Fruit fly (Drosophila melanogaster) whole organism, embryonic: ENCODE data around the gene Nse4.
A peak's percentile ranks its signal among the peaks of the same experiment; 100 is the strongest.

Experiments used
- CG11504 ChIP-seq: fragments of 200-800 bp; sonication (Bioruptor generic); optimal IDR thresholded peaks from 3 replicates; lab custom pipeline; 2019; ENCODE audit warnings: missing biosample characterization, mild to moderate bottlenecking, missing genetic modification characterization, moderate library complexity
- CG11560 ChIP-seq: fragments of 200-800 bp; sonication (Bioruptor generic); IDR thresholded peaks from 3 replicates; pipeline ENCODE4 v1.3.6; 2022; ENCODE audit warnings: missing biosample characterization, missing genetic modification characterization
- CG11696 ChIP-seq: fragments of 200-800 bp; sonication (Bioruptor generic); IDR thresholded peaks from 2 replicates; pipeline ENCODE4 v1.3.6; 2022; ENCODE audit warnings: missing biosample characterization, missing genetic modification characterization
- CG11723 ChIP-seq: fragments of 200-800 bp; sonication (Bioruptor generic); optimal IDR thresholded peaks from 2 replicates; lab custom pipeline; 2017; ENCODE audit warnings: missing biosample characterization, mild to moderate bottlenecking, missing genetic modification characterization
- CG12299 ChIP-seq: fragments of 200-800 bp; sonication (Bioruptor generic); optimal IDR thresholded peaks from 2 replicates; lab custom pipeline; 2018; ENCODE audit warnings: missing biosample characterization, mild to moderate bottlenecking, missing genetic modification characterization
- CG13296 ChIP-seq: fragments of 200-800 bp; sonication (Bioruptor generic); optimal IDR thresholded peaks from 3 replicates; lab custom pipeline; 2018; ENCODE audit warnings: missing biosample characterization, mild to moderate bottlenecking, missing genetic modification characterization
- CG14667 ChIP-seq: fragments of 200-800 bp; sonication (Bioruptor generic); IDR thresholded peaks from 2 replicates; pipeline ENCODE4 v1.3.6; 2022; ENCODE audit warnings: missing biosample characterization, missing genetic modification characterization
- CG14710 ChIP-seq: fragments of 200-800 bp; sonication (Bioruptor generic); optimal IDR thresholded peaks from 3 replicates; lab custom pipeline; 2019; ENCODE audit warnings: missing biosample characterization, mild to moderate bottlenecking, missing genetic modification characterization, moderate library complexity
- CG17568 ChIP-seq: fragments of 200-800 bp; sonication (Bioruptor generic); optimal IDR thresholded peaks from 2 replicates; lab custom pipeline; 2018; ENCODE audit warnings: missing biosample characterization, mild to moderate bottlenecking, missing genetic modification characterization, moderate library complexity
- CG17802 ChIP-seq: fragments of 200-800 bp; sonication (Bioruptor generic); optimal IDR thresholded peaks from 2 replicates; lab custom pipeline; 2018; ENCODE audit warnings: missing biosample characterization, mild to moderate bottlenecking, missing genetic modification characterization, moderate library complexity
- CG2120 ChIP-seq: fragments of 200-800 bp; sonication (Bioruptor generic); optimal IDR thresholded peaks from 3 replicates; lab custom pipeline; 2016; ENCODE audit warnings: missing biosample characterization, missing genetic modification characterization
- CG30403 ChIP-seq: fragments of 200-800 bp; sonication (Bioruptor generic); optimal IDR thresholded peaks from 3 replicates; lab custom pipeline; 2016; ENCODE audit warnings: missing biosample characterization, missing genetic modification characterization
- CG3065 ChIP-seq: fragments of 200-800 bp; sonication (Bioruptor generic); optimal IDR thresholded peaks from 2 replicates; lab custom pipeline; 2016; ENCODE audit warnings: missing biosample characterization, missing genetic modification characterization
- CG31365 ChIP-seq: fragments of 200-800 bp; sonication (Bioruptor generic); optimal IDR thresholded peaks from 2 replicates; lab custom pipeline; 2018; ENCODE audit warnings: missing biosample characterization, mild to moderate bottlenecking, missing genetic modification characterization
- CG5953 ChIP-seq: fragments of 200-800 bp; sonication (Bioruptor generic); IDR thresholded peaks from 2 replicates; pipeline ENCODE4 v1.3.6; 2022; ENCODE audit warnings: missing biosample characterization, missing genetic modification characterization
- CG7987 ChIP-seq: fragments of 200-800 bp; sonication (Bioruptor generic); optimal IDR thresholded peaks from 2 replicates; lab custom pipeline; 2018; ENCODE audit warnings: missing biosample characterization, mild to moderate bottlenecking, missing genetic modification characterization, moderate library complexity
- CG8290 ChIP-seq, 3 experiments: fragments of 200-800 bp; sonication (Bioruptor generic); optimal IDR thresholded peaks; 2 replicates each; lab custom pipeline; 2016 to 2019; ENCODE audit warnings: missing biosample characterization in 3 of 3, missing genetic modification characterization in 3 of 3, mild to moderate bottlenecking in 2 of 3, moderate library complexity in 1 of 3
- CG8478 ChIP-seq: fragments of >200 bp; optimal IDR thresholded peaks from 2 replicates; lab custom pipeline; 2018
- CG9609 ChIP-seq: fragments of 200-800 bp; sonication (Bioruptor generic); optimal IDR thresholded peaks from 3 replicates; lab custom pipeline; 2016; ENCODE audit warnings: missing biosample characterization, missing genetic modification characterization
- CG9876 ChIP-seq: fragments of 200-800 bp; sonication (Bioruptor generic); optimal IDR thresholded peaks from 2 replicates; lab custom pipeline; 2016; ENCODE audit warnings: missing biosample characterization, missing genetic modification characterization
- D19A ChIP-seq: fragments of 200-800 bp; optimal IDR thresholded peaks from 3 replicates; lab custom pipeline; 2019; ENCODE audit warnings: missing biosample characterization, mild to moderate bottlenecking, missing genetic modification characterization, moderate library complexity
- D19B ChIP-seq: fragments of 200-800 bp; sonication (Bioruptor generic); optimal IDR thresholded peaks from 2 replicates; lab custom pipeline; 2017; ENCODE audit warnings: missing biosample characterization, mild to moderate bottlenecking, missing genetic modification characterization
- E2f2 ChIP-seq: fragments of 200-800 bp; sonication (Bioruptor generic); IDR thresholded peaks from 2 replicates; pipeline ENCODE4 v1.3.6; 2022; ENCODE audit warnings: missing biosample characterization, missing genetic modification characterization
- Ets65A ChIP-seq: fragments of 200-800 bp; sonication (Bioruptor generic); peaks from one replicate; lab custom pipeline; 2016; ENCODE audit warnings: missing biosample characterization, missing genetic modification characterization
- GATAe ChIP-seq: fragments of 200-800 bp; sonication (Bioruptor generic); conservative IDR thresholded peaks from 2 replicates; pipeline ENCODE4 v1.3.6; 2022; ENCODE audit warnings: missing biosample characterization, missing genetic modification characterization
- H15 ChIP-seq: fragments of 200-800 bp; sonication (Bioruptor generic); IDR thresholded peaks from 3 replicates; pipeline ENCODE4 v1.3.6; 2022; ENCODE audit warnings: missing biosample characterization, missing genetic modification characterization
- Hsf ChIP-seq: fragments of 200-800 bp; sonication (Bioruptor generic); optimal IDR thresholded peaks from 3 replicates; lab custom pipeline; 2016; ENCODE audit warnings: missing biosample characterization, missing genetic modification characterization
- MBD-R2 ChIP-seq: fragments of 200-800 bp; sonication (Bioruptor generic); IDR thresholded peaks from 2 replicates; pipeline ENCODE4 v1.3.6; 2022; ENCODE audit warnings: missing biosample characterization, missing genetic modification characterization
- MTF-1 ChIP-seq: fragments of 200-800 bp; sonication (Bioruptor generic); optimal IDR thresholded peaks from 2 replicates; lab custom pipeline; 2018; ENCODE audit warnings: missing biosample characterization, mild to moderate bottlenecking, missing genetic modification characterization, borderline replicate concordance
- NC2β ChIP-seq: fragments of 200-800 bp; sonication (Bioruptor generic); optimal IDR thresholded peaks from 2 replicates; lab custom pipeline; 2016; ENCODE audit warnings: missing biosample characterization, missing genetic modification characterization
- Nf-YA ChIP-seq: fragments of 200-800 bp; sonication (Bioruptor generic); IDR thresholded peaks from 2 replicates; pipeline ENCODE4 v1.3.6; 2022; ENCODE audit warnings: missing biosample characterization, missing genetic modification characterization
- Rfx ChIP-seq: fragments of 200-800 bp; sonication (Bioruptor generic); IDR thresholded peaks from 2 replicates; pipeline ENCODE4 v1.3.6; 2022; ENCODE audit warnings: missing biosample characterization, missing genetic modification characterization
- Sry-β ChIP-seq: fragments of 200-800 bp; sonication (Bioruptor generic); optimal IDR thresholded peaks from 2 replicates; lab custom pipeline; 2018; ENCODE audit warnings: missing biosample characterization, mild to moderate bottlenecking, missing genetic modification characterization, moderate library complexity
- Usf ChIP-seq: fragments of 200-800 bp; sonication (Bioruptor generic); optimal IDR thresholded peaks from 2 replicates; lab custom pipeline; 2017; ENCODE audit warnings: missing genotype, missing biosample characterization, missing genetic modification characterization
- Xrp1 ChIP-seq: fragments of 200-800 bp; sonication (Bioruptor generic); IDR thresholded peaks from 2 replicates; pipeline ENCODE4 v1.3.6; 2022; ENCODE audit warnings: missing biosample characterization, missing genetic modification characterization
- abd-A ChIP-seq: fragments of 200-800 bp; sonication (Bioruptor generic); optimal IDR thresholded peaks from 3 replicates; lab custom pipeline; 2019; ENCODE audit warnings: missing biosample characterization, mild to moderate bottlenecking, missing genetic modification characterization, moderate library complexity
- ac ChIP-seq: fragments of 200-800 bp; sonication (Bioruptor generic); optimal IDR thresholded peaks from 3 replicates; lab custom pipeline; 2017; ENCODE audit warnings: missing biosample characterization, mild to moderate bottlenecking, missing genetic modification characterization
- bcd ChIP-seq: fragments of 200-800 bp; sonication (Bioruptor generic); optimal IDR thresholded peaks from 2 replicates; lab custom pipeline; 2017; ENCODE audit warnings: missing biosample characterization, mild to moderate bottlenecking, missing genetic modification characterization
- crol ChIP-seq: fragments of 200-800 bp; sonication (Bioruptor generic); IDR thresholded peaks from 2 replicates; pipeline ENCODE4 v1.3.6; 2022; ENCODE audit warnings: missing biosample characterization, missing genetic modification characterization
- dan ChIP-seq: fragments of 200-800 bp; sonication (Bioruptor generic); IDR thresholded peaks from 2 replicates; pipeline ENCODE4 v1.3.6; 2022; ENCODE audit warnings: missing biosample characterization, missing genetic modification characterization
- grn ChIP-seq: fragments of 200-800 bp; sonication (Bioruptor generic); optimal IDR thresholded peaks from 3 replicates; lab custom pipeline; 2017; ENCODE audit warnings: missing biosample characterization, missing genetic modification characterization
- insv ChIP-seq, 2 experiments: fragments of 200-800 bp; sonication (Bioruptor generic); optimal IDR thresholded peaks; 3 replicates each; lab custom pipeline; 2016 to 2018; ENCODE audit warnings: missing biosample characterization in 2 of 2, missing genetic modification characterization in 2 of 2
- inv ChIP-seq: fragments of 200-800 bp; sonication (Bioruptor generic); IDR thresholded peaks from 2 replicates; pipeline ENCODE4 v1.3.6; 2022; ENCODE audit warnings: missing biosample characterization, missing genetic modification characterization; ENCODE audit not compliant: partially characterized antibody
- klu ChIP-seq: fragments of 200-800 bp; sonication (Bioruptor generic); IDR thresholded peaks from 2 replicates; pipeline ENCODE4 v1.3.6; 2022; ENCODE audit warnings: missing biosample characterization, missing genetic modification characterization
- oc ChIP-seq: fragments of 200-800 bp; sonication (Bioruptor generic); optimal IDR thresholded peaks from 2 replicates; lab custom pipeline; 2018; ENCODE audit warnings: missing biosample characterization, mild to moderate bottlenecking, missing genetic modification characterization, moderate library complexity
- pita ChIP-seq: fragments of 200-800 bp; sonication (Bioruptor generic); optimal IDR thresholded peaks from 2 replicates; lab custom pipeline; 2017; ENCODE audit warnings: missing biosample characterization, mild to moderate bottlenecking, missing genetic modification characterization
- sisA ChIP-seq: fragments of 200-800 bp; sonication (Bioruptor generic); IDR thresholded peaks from 2 replicates; pipeline ENCODE4 v1.3.6; 2022; ENCODE audit warnings: missing biosample characterization, missing genetic modification characterization
- slou ChIP-seq: fragments of 200-800 bp; sonication (Bioruptor generic); optimal IDR thresholded peaks from 3 replicates; lab custom pipeline; 2016; ENCODE audit warnings: missing biosample characterization, missing genetic modification characterization
- ssp ChIP-seq: fragments of 200-800 bp; sonication (Bioruptor generic); IDR thresholded peaks from 2 replicates; pipeline ENCODE4 v1.3.6; 2022; ENCODE audit warnings: missing biosample characterization, missing genetic modification characterization
- tin ChIP-seq: fragments of 200-800 bp; sonication (Bioruptor generic); optimal IDR thresholded peaks from 3 replicates; lab custom pipeline; 2016; ENCODE audit warnings: missing biosample characterization, missing genetic modification characterization
- vnd ChIP-seq: fragments of 200-800 bp; sonication (Bioruptor generic); IDR thresholded peaks from 3 replicates; pipeline ENCODE4 v1.3.6; 2022; ENCODE audit warnings: missing biosample characterization, missing genetic modification characterization; ENCODE audit not compliant: partially characterized antibody

The Nse4 gene

dm6 chr2L:10426534-10427048 lies 12.6 kb upstream of the Nse4 start, which contains the start of the genes SmB and KdelR:
SmB (minus strand) TSS chr2L:10426627.
KdelR (plus strand) TSS chr2L:10426887.
- TF ChIP-seq tin (GFP tag; lab: Kevin White, UChicago) = peak; percentile 22
- no peak for TF ChIP-seq Nf-YA (GFP tag; lab: Robert Waterston, UW)
- TF ChIP-seq CG9876 (GFP tag; lab: Kevin White, UChicago) = no peak
- no peak for TF ChIP-seq CG11723 (GFP tag; lab: Kevin White, UChicago)
- TF ChIP-seq ssp (GFP tag; lab: Robert Waterston, UW) = no peak; the same call in 1 of the 2 replicates
- peak; percentile 17 for TF ChIP-seq CG13296
- TF ChIP-seq CG7987 (GFP tag; lab: Kevin White, UChicago) = no peak
- TF ChIP-seq CG11560 = peak; percentile 98
- TF ChIP-seq pita (GFP tag; lab: Kevin White, UChicago) = no peak
- TF ChIP-seq Sry-β = no peak
- TF ChIP-seq klu (GFP tag; lab: Robert Waterston, UW) = no peak
- TF ChIP-seq CG8290 (GFP tag; optimal IDR thresholded peaks at IDR 0.05; lab: Kevin White, UChicago) = peak; percentile 40
- peak in 1 of 2 experiments; percentile 53 for TF ChIP-seq CG8290 (tag; optimal IDR thresholded peaks at IDR 0.05; lab: Kevin White, UChicago)
- TF ChIP-seq Rfx (GFP tag; lab: Robert Waterston, UW) = no peak
- peak; percentile 65; the same call in 1 of the 2 replicates for TF ChIP-seq inv
- no peak for TF ChIP-seq Usf
- TF ChIP-seq CG30403 = peak; percentile 44
- TF ChIP-seq crol (GFP tag; lab: Robert Waterston, UW) = no peak
- TF ChIP-seq MTF-1 = no peak
- TF ChIP-seq CG12299 (tag; lab: Kevin White, UChicago) = no peak
- no peak for TF ChIP-seq CG14667 (GFP tag; lab: Robert Waterston, UW)
- no peak for TF ChIP-seq CG8478
- peak; percentile 55 for TF ChIP-seq MBD-R2
- no peak for TF ChIP-seq sisA
- TF ChIP-seq vnd (GFP tag; lab: Robert Waterston, UW) = peak; percentile 89; the same call in 2 of the 3 replicates
- TF ChIP-seq D19A = no peak
- TF ChIP-seq bcd (GFP tag; lab: Kevin White, UChicago) = no peak
- no peak for TF ChIP-seq CG11696 (GFP tag; lab: Robert Waterston, UW)
- TF ChIP-seq grn (GFP tag; lab: Kevin White, UChicago) = no peak
- TF ChIP-seq CG14710 = peak; percentile 87
- peak; percentile 17 for TF ChIP-seq Hsf
- TF ChIP-seq CG5953 (GFP tag; lab: Robert Waterston, UW) = no peak
- TF ChIP-seq CG3065 (GFP tag; lab: Kevin White, UChicago) = no peak
- TF ChIP-seq Ets65A (GFP tag; lab: Kevin White, UChicago) = no peak
- TF ChIP-seq CG9609 (GFP tag; lab: Kevin White, UChicago) = no peak
- no peak for TF ChIP-seq CG17802 (tag; lab: Kevin White, UChicago)
- no peak for TF ChIP-seq dan
- TF ChIP-seq CG17568 = no peak
- peak; percentile 51 for TF ChIP-seq CG2120 (GFP tag; lab: Kevin White, UChicago)
- no peak for TF ChIP-seq CG11504 (tag; lab: Kevin White, UChicago)
- no peak for TF ChIP-seq insv (GFP tag; optimal IDR thresholded peaks at IDR 0.05; lab: Kevin White, UChicago)
- no peak for TF ChIP-seq CG31365 (tag; lab: Kevin White, UChicago)
- no peak for TF ChIP-seq GATAe (GFP tag; lab: Robert Waterston, UW)
- no peak for TF ChIP-seq NC2β (GFP tag; lab: Kevin White, UChicago)
- TF ChIP-seq H15 (GFP tag; lab: Robert Waterston, UW) = no peak
- no peak for TF ChIP-seq oc (tag; lab: Kevin White, UChicago)
- TF ChIP-seq slou (GFP tag; lab: Kevin White, UChicago) = no peak
- TF ChIP-seq abd-A (tag; lab: Kevin White, UChicago) = no peak
- no peak for TF ChIP-seq ac
- TF ChIP-seq E2f2 (GFP tag; lab: Robert Waterston, UW) = peak; percentile 68; the same call in 1 of the 2 replicates
- no peak for TF ChIP-seq D19B (GFP tag; lab: Kevin White, UChicago)
- TF ChIP-seq Xrp1 = no peak; the same call in 1 of the 2 replicates
